Fruit fly (Drosophila melanogaster): ENCODE data around the gene ppk18.

Gene ppk18

dm6 chr2L:9757990-9758814 is 12.6 kb downstream of the ppk18 start, which contains the start of gene zf30C (continued):
- TF ChIP-seq chm (GFP tag; IDR thresholded peaks at IDR 0.05): peak; percentile 90
- peak; percentile 66 for TF ChIP-seq MESR4 (GFP tag; optimal IDR thresholded peaks at IDR 0.05)
- peak; percentile 30 for TF ChIP-seq corto (GFP tag; optimal IDR thresholded peaks at IDR 0.05)
- TF ChIP-seq CG16779 (GFP tag; IDR thresholded peaks at IDR 0.05): peak; percentile 54
- TF ChIP-seq Blimp-1 (GFP tag; optimal IDR thresholded peaks at IDR 0.05): peak; percentile 68
- peak; percentile 93 for TF ChIP-seq her (GFP tag; optimal IDR thresholded peaks at IDR 0.05)
- peak; percentile 71 for TF ChIP-seq pzg (GFP tag; optimal IDR thresholded peaks at IDR 0.05)
- TF ChIP-seq cas (GFP tag; IDR thresholded peaks at IDR 0.05): peak; percentile 89
- TF ChIP-seq ATbp (GFP tag; optimal IDR thresholded peaks at IDR 0.05): peak; percentile 80
- TF ChIP-seq wek (GFP tag; optimal IDR thresholded peaks at IDR 0.05): no peak
- TF ChIP-seq PHDP (tag; optimal IDR thresholded peaks at IDR 0.05): peak; percentile 76
- peak; percentile 87 for TF ChIP-seq slp2 (GFP tag; optimal IDR thresholded peaks at IDR 0.05)
- peak; percentile 84 for TF ChIP-seq otp (GFP tag; IDR thresholded peaks at IDR 0.05)
- TF ChIP-seq org-1 (GFP tag; optimal IDR thresholded peaks at IDR 0.05): peak; percentile 42
- peak; percentile 86 for TF ChIP-seq CG3847 (GFP tag; IDR thresholded peaks at IDR 0.05)
- TF ChIP-seq CG8359 (GFP tag; optimal IDR thresholded peaks at IDR 0.05; ENCODE audit: borderline replicate concordance): peak; percentile 38
- TF ChIP-seq CG3995 (GFP tag; optimal IDR thresholded peaks at IDR 0.05): peak; percentile 25
- peak; percentile 31 for TF ChIP-seq twi (tag; optimal IDR thresholded peaks at IDR 0.05)
- TF ChIP-seq mirr (GFP tag; optimal IDR thresholded peaks at IDR 0.05): peak; percentile 37
- TF ChIP-seq CG13775 (GFP tag; optimal IDR thresholded peaks at IDR 0.05): peak; percentile 89
- TF ChIP-seq tgo (GFP tag; IDR thresholded peaks at IDR 0.05): peak; percentile 78
- TF ChIP-seq Fer2 (tag; optimal IDR thresholded peaks at IDR 0.05): peak; percentile 59
- TF ChIP-seq CG17802 (tag; optimal IDR thresholded peaks at IDR 0.05): peak; percentile 70
- TF ChIP-seq zfh2 (GFP tag; optimal IDR thresholded peaks at IDR 0.05): peak; percentile 95
- peak; percentile 84 for TF ChIP-seq CG17328 (GFP tag; IDR thresholded peaks at IDR 0.05)
- no peak for TF ChIP-seq CG1832 (GFP tag; optimal IDR thresholded peaks at IDR 0.05)
- TF ChIP-seq gsb (GFP tag; IDR thresholded peaks at IDR 0.05): peak; percentile 70
- peak; percentile 72 for TF ChIP-seq CG10654 (GFP tag; optimal IDR thresholded peaks at IDR 0.05)
- TF ChIP-seq bab2 (GFP tag; optimal IDR thresholded peaks at IDR 0.05): peak; percentile 92
- peak; percentile 80 for TF ChIP-seq Max (GFP tag; optimal IDR thresholded peaks at IDR 0.05)
- TF ChIP-seq ara (GFP tag; IDR thresholded peaks at IDR 0.05): peak; percentile 83
- peak; percentile 90 for TF ChIP-seq Chrac-16 (GFP tag; optimal IDR thresholded peaks at IDR 0.05)
- TF ChIP-seq sc (optimal IDR thresholded peaks at IDR 0.05): no peak
- TF ChIP-seq sc (GFP tag; optimal IDR thresholded peaks at IDR 0.05): peak; percentile 6
- no peak for TF ChIP-seq mld (GFP tag; IDR thresholded peaks at IDR 0.05; ENCODE audit: partially characterized antibody)
- TF ChIP-seq CG15696 (tag; optimal IDR thresholded peaks at IDR 0.05): peak; percentile 65
- peak; percentile 76 for TF ChIP-seq Ssrp (tag; optimal IDR thresholded peaks at IDR 0.05)
- peak; percentile 61 for TF ChIP-seq CrebB (tag; optimal IDR thresholded peaks at IDR 0.05)
- TF ChIP-seq ssp (GFP tag; IDR thresholded peaks at IDR 0.05): peak; percentile 70
- peak; percentile 87 for TF ChIP-seq CG4820 (GFP tag; optimal IDR thresholded peaks at IDR 0.05)
- TF ChIP-seq HmgZ (tag; optimal IDR thresholded peaks at IDR 0.05): peak; percentile 83
- no peak for TF ChIP-seq tll (GFP tag; optimal IDR thresholded peaks at IDR 0.05)
- TF ChIP-seq ro (GFP tag; IDR thresholded peaks at IDR 0.05): 0 out of 2 replicates have a peak, but pooled peaks have one; percentile 30
- peak; percentile 74 for TF ChIP-seq CG11504 (tag; optimal IDR thresholded peaks at IDR 0.05)
- TF ChIP-seq fd102C (GFP tag; optimal IDR thresholded peaks at IDR 0.05): no peak
- TF ChIP-seq ems (GFP tag; optimal IDR thresholded peaks at IDR 0.05): peak; percentile 89
- TF ChIP-seq CG6272 (GFP tag; IDR thresholded peaks at IDR 0.05): peak; percentile 87
- TF ChIP-seq ham (GFP tag; IDR thresholded peaks at IDR 0.05): 0 out of 2 replicates have a peak, but pooled peaks have one; percentile 23
- TF ChIP-seq NC2α (GFP tag; optimal IDR thresholded peaks at IDR 0.05): peak; percentile 76
